Fruit fly (Drosophila melanogaster): ENCODE data around the gene opm.

The opm gene

dm6 chrX:15043013-15043699 is 23.1 kb downstream of the opm start (continued):
- TF ChIP-seq CG2889 (GFP tag; IDR thresholded peaks at IDR 0.05) (no peak), CG5245 (GFP tag; optimal IDR thresholded peaks at IDR 0.05) (peak; percentile 63), CG8290 (GFP tag; optimal IDR thresholded peaks at IDR 0.05) (peak; percentile 55), CG8290 (tag; optimal IDR thresholded peaks at IDR 0.05) (peak; percentile 93), sim (GFP tag; IDR thresholded peaks at IDR 0.05) (peak; percentile 56; the same call in 1 of the 2 replicates), CG18011 (GFP tag; optimal IDR thresholded peaks at IDR 0.05) (peak; percentile 28), pnt (GFP tag; optimal IDR thresholded peaks at IDR 0.05) (peak; percentile 68), CG7928 (GFP tag; optimal IDR thresholded peaks at IDR 0.05) (peak; percentile 61), CG14050 (GFP tag; IDR thresholded peaks at IDR 0.05) (peak; percentile 50; the same call in 2 of the 3 replicates), CrebB (tag; optimal IDR thresholded peaks at IDR 0.05) (peak; percentile 91), crp (GFP tag; optimal IDR thresholded peaks at IDR 0.05) (peak in 1 of 2 experiments; percentile 46), tll (GFP tag; optimal IDR thresholded peaks at IDR 0.05) (no peak), HLH4C (GFP tag; IDR thresholded peaks at IDR 0.05; ENCODE audit: partially characterized antibody) (no peak), sima (GFP tag; optimal IDR thresholded peaks at IDR 0.05) (peak; percentile 50), D19A (tag; optimal IDR thresholded peaks at IDR 0.05) (peak; percentile 51), CG2202 (tag; optimal IDR thresholded peaks at IDR 0.05) (peak; percentile 89), CG16813 (GFP tag; IDR thresholded peaks at IDR 0.05; ENCODE audit: partially characterized antibody) (no peak), Adf1 (GFP tag; IDR thresholded peaks at IDR 0.05) (no peak), CG33557 (GFP tag; optimal IDR thresholded peaks at IDR 0.05) (peak; percentile 88), dpn (GFP tag; optimal IDR thresholded peaks at IDR 0.05) (peak; percentile 35 to 70), Scr (GFP tag; IDR thresholded peaks at IDR 0.05; ENCODE audit: partially characterized antibody) (no peak), peb (GFP tag; IDR thresholded peaks at IDR 0.05) (peak; percentile 55), CG12769 (tag; optimal IDR thresholded peaks at IDR 0.05) (peak; percentile 76), salm (tag; optimal IDR thresholded peaks at IDR 0.05) (peak; percentile 84), CG2116 (GFP tag; optimal IDR thresholded peaks at IDR 0.05) (peak; percentile 48), tin (GFP tag; optimal IDR thresholded peaks at IDR 0.05) (peak; percentile 49), nerfin-1 (tag; optimal IDR thresholded peaks at IDR 0.05) (peak; percentile 82), NC2β (GFP tag; optimal IDR thresholded peaks at IDR 0.05) (peak; percentile 88), CG3281 (GFP tag; optimal IDR thresholded peaks at IDR 0.05) (peak; percentile 74), gfzf (GFP tag; optimal IDR thresholded peaks at IDR 0.05) (no peak), HLH3B (GFP tag; IDR thresholded peaks at IDR 0.05) (peak; percentile 60; the same call in 1 of the 2 replicates), CG32767 (GFP tag; IDR thresholded peaks at IDR 0.05) (peak; percentile 60), CG10366 (GFP tag; IDR thresholded peaks at IDR 0.05) (peak; percentile 7; the same call in 1 of the 2 replicates), dati (GFP tag; IDR thresholded peaks at IDR 0.05) (peak; percentile 55; the same call in 1 of the 2 replicates), Mrtf (GFP tag; IDR thresholded peaks at IDR 0.05) (peak; percentile 47; the same call in 2 of the 3 replicates), CG10959 (GFP tag; IDR thresholded peaks at IDR 0.05) (peak; percentile 40; the same call in 1 of the 2 replicates), croc (GFP tag; conservative IDR thresholded peaks at IDR 0.05) (0 out of 3 replicates have a peak, but pooled peaks have one; percentile 22), CG11560 (tag; IDR thresholded peaks at IDR 0.05) (no peak), CG9817 (tag; optimal IDR thresholded peaks at IDR 0.05) (peak; percentile 43), insv (GFP tag; optimal IDR thresholded peaks at IDR 0.05) (peak in 1 of 2 experiments; percentile 64), CG15073 (GFP tag; optimal IDR thresholded peaks at IDR 0.05) (peak; percentile 25), pum (GFP tag; optimal IDR thresholded peaks at IDR 0.05) (peak; percentile 11), unc-4 (GFP tag; IDR thresholded peaks at IDR 0.05; ENCODE audit: partially characterized antibody) (no peak), Stat92E (GFP tag; optimal IDR thresholded peaks at IDR 0.05) (no peak), otp (GFP tag; IDR thresholded peaks at IDR 0.05) (peak; percentile 90), slp2 (GFP tag; optimal IDR thresholded peaks at IDR 0.05) (peak; percentile 51), Oli (tag; optimal IDR thresholded peaks at IDR 0.05) (peak; percentile 56), esg (GFP tag; conservative IDR thresholded peaks at IDR 0.05) (no peak; the same call in 1 of the 2 replicates), Poxn (GFP tag; IDR thresholded peaks at IDR 0.05) (no peak)
